Fruit fly (Drosophila melanogaster) whole organism, embryonic: Measurements from ENCODE around the gene Nup37.

Experiments
- ATbp ChIP-seq: fragments of 200-800 bp; sonication (Bioruptor generic); optimal IDR thresholded peaks from 2 replicates; lab custom pipeline; 2017; ENCODE audit warnings: missing biosample characterization, mild to moderate bottlenecking, missing genetic modification characterization, missing genetic modification reagents
- Atf3 ChIP-seq: fragments of 200-800 bp; sonication (Bioruptor generic); optimal IDR thresholded peaks from 3 replicates; lab custom pipeline; 2016; ENCODE audit warnings: missing biosample characterization, missing genetic modification characterization
- Bteb2 ChIP-seq: fragments of 200-800 bp; sonication (Bioruptor generic); optimal IDR thresholded peaks from 2 replicates; lab custom pipeline; 2016; ENCODE audit warnings: missing biosample characterization, missing genetic modification characterization
- CG10959 ChIP-seq: fragments of 200-800 bp; sonication (Bioruptor generic); IDR thresholded peaks from 2 replicates; pipeline ENCODE4 v1.3.6; 2022; ENCODE audit warnings: missing biosample characterization, missing genetic modification characterization
- CG12071 ChIP-seq: fragments of 200-800 bp; sonication (Bioruptor generic); optimal IDR thresholded peaks from 3 replicates; lab custom pipeline; 2018; ENCODE audit warnings: missing biosample characterization, mild to moderate bottlenecking, missing genetic modification characterization
- CG13123 ChIP-seq: fragments of 200-800 bp; sonication (Bioruptor generic); optimal IDR thresholded peaks from 2 replicates; lab custom pipeline; 2016; ENCODE audit warnings: missing biosample characterization, missing genetic modification characterization
- CG14710 ChIP-seq: fragments of 200-800 bp; sonication (Bioruptor generic); optimal IDR thresholded peaks from 3 replicates; lab custom pipeline; 2019; ENCODE audit warnings: missing biosample characterization, mild to moderate bottlenecking, missing genetic modification characterization, moderate library complexity
- CG15479 ChIP-seq: fragments of 200-800 bp; sonication (Bioruptor generic); optimal IDR thresholded peaks from 3 replicates; lab custom pipeline; 2019; ENCODE audit warnings: missing biosample characterization, mild to moderate bottlenecking, missing genetic modification characterization, moderate library complexity
- CG16863 ChIP-seq: fragments of 200-800 bp; sonication (Bioruptor generic); optimal IDR thresholded peaks from 3 replicates; lab custom pipeline; 2016; ENCODE audit warnings: missing biosample characterization, missing genetic modification characterization
- CG17385 ChIP-seq: fragments of 200-800 bp; sonication (Bioruptor generic); optimal IDR thresholded peaks from 3 replicates; lab custom pipeline; 2018; ENCODE audit warnings: missing biosample characterization, mild to moderate bottlenecking, missing genetic modification characterization
- CG17568 ChIP-seq: fragments of 200-800 bp; sonication (Bioruptor generic); optimal IDR thresholded peaks from 2 replicates; lab custom pipeline; 2018; ENCODE audit warnings: missing biosample characterization, mild to moderate bottlenecking, missing genetic modification characterization, moderate library complexity
- CG1792 ChIP-seq: fragments of 200-800 bp; sonication (Bioruptor generic); optimal IDR thresholded peaks from 2 replicates; lab custom pipeline; 2016; ENCODE audit warnings: missing biosample characterization, missing genetic modification characterization
- CG18262 ChIP-seq: fragments of 200-800 bp; optimal IDR thresholded peaks from 3 replicates; lab custom pipeline; 2019; ENCODE audit warnings: missing biosample characterization, mild to moderate bottlenecking, missing genetic modification characterization, moderate library complexity
- CG1832 ChIP-seq: fragments of 200-800 bp; sonication (Bioruptor generic); optimal IDR thresholded peaks from 2 replicates; lab custom pipeline; 2017; ENCODE audit warnings: missing biosample characterization, mild to moderate bottlenecking, missing genetic modification characterization, inconsistent platforms
- CG18764 ChIP-seq: fragments of 200-800 bp; sonication (Bioruptor generic); optimal IDR thresholded peaks from 3 replicates; lab custom pipeline; 2016; ENCODE audit warnings: missing biosample characterization, missing genetic modification characterization
- CG4282 ChIP-seq: fragments of 200-800 bp; sonication (Bioruptor generic); optimal IDR thresholded peaks from 2 replicates; lab custom pipeline; 2016; ENCODE audit warnings: missing biosample characterization, missing genetic modification characterization
- CG5180 ChIP-seq: fragments of 200-800 bp; sonication (Bioruptor generic); optimal IDR thresholded peaks from 3 replicates; lab custom pipeline; 2017; ENCODE audit warnings: missing biosample characterization, missing genetic modification characterization, mild to moderate bottlenecking, moderate library complexity, missing genetic modification reagents
- CG6272 ChIP-seq: fragments of 200-800 bp; sonication (Bioruptor generic); IDR thresholded peaks from 2 replicates; pipeline ENCODE4 v1.3.6; 2022; ENCODE audit warnings: missing biosample characterization, missing genetic modification characterization
- CG6765 ChIP-seq: fragments of 200-800 bp; sonication (Bioruptor generic); optimal IDR thresholded peaks from 3 replicates; lab custom pipeline; 2017; ENCODE audit warnings: missing biosample characterization, mild to moderate bottlenecking, missing genetic modification characterization
- CG7987 ChIP-seq: fragments of 200-800 bp; sonication (Bioruptor generic); optimal IDR thresholded peaks from 2 replicates; lab custom pipeline; 2018; ENCODE audit warnings: missing biosample characterization, mild to moderate bottlenecking, missing genetic modification characterization, moderate library complexity
- CG9215 ChIP-seq: fragments of 200-800 bp; sonication (Bioruptor generic); IDR thresholded peaks from 2 replicates; pipeline ENCODE4 v1.3.6; 2022; ENCODE audit warnings: missing biosample characterization, missing genetic modification characterization
- CG9609 ChIP-seq: fragments of 200-800 bp; sonication (Bioruptor generic); optimal IDR thresholded peaks from 3 replicates; lab custom pipeline; 2016; ENCODE audit warnings: missing biosample characterization, missing genetic modification characterization
- CG9727 ChIP-seq: fragments of 200-800 bp; sonication (Bioruptor generic); optimal IDR thresholded peaks from 3 replicates; lab custom pipeline; 2017; ENCODE audit warnings: missing biosample characterization, mild to moderate bottlenecking, missing genetic modification characterization
- ERR ChIP-seq: fragments of 200-800 bp; sonication (Bioruptor generic); optimal IDR thresholded peaks from 2 replicates; lab custom pipeline; 2016; ENCODE audit warnings: missing biosample characterization, missing genetic modification characterization
- Fer2 ChIP-seq: fragments of 200-800 bp; sonication (Bioruptor generic); optimal IDR thresholded peaks from 2 replicates; lab custom pipeline; 2018; ENCODE audit warnings: missing biosample characterization, mild to moderate bottlenecking, missing genetic modification characterization, moderate library complexity
- H15 ChIP-seq: fragments of 200-800 bp; sonication (Bioruptor generic); IDR thresholded peaks from 3 replicates; pipeline ENCODE4 v1.3.6; 2022; ENCODE audit warnings: missing biosample characterization, missing genetic modification characterization
- HmgZ ChIP-seq: fragments of 200-800 bp; sonication (Bioruptor generic); optimal IDR thresholded peaks from 2 replicates; lab custom pipeline; 2018; ENCODE audit warnings: missing biosample characterization, mild to moderate bottlenecking, missing genetic modification characterization
- Hmx ChIP-seq: fragments of 200-800 bp; sonication (Bioruptor generic); optimal IDR thresholded peaks from 2 replicates; lab custom pipeline; 2016; ENCODE audit warnings: missing biosample characterization, missing genetic modification characterization
- Hsf ChIP-seq: fragments of 200-800 bp; sonication (Bioruptor generic); optimal IDR thresholded peaks from 3 replicates; lab custom pipeline; 2016; ENCODE audit warnings: missing biosample characterization, missing genetic modification characterization
- Max ChIP-seq: fragments of 200-800 bp; sonication (Bioruptor generic); optimal IDR thresholded peaks from 2 replicates; lab custom pipeline; 2016; ENCODE audit warnings: missing biosample characterization, mild to moderate bottlenecking, missing genetic modification characterization
- Nf-YC ChIP-seq: fragments of 200-800 bp; optimal IDR thresholded peaks from 3 replicates; lab custom pipeline; 2019; ENCODE audit warnings: missing biosample characterization, mild to moderate bottlenecking, missing genetic modification characterization, moderate library complexity
- ab ChIP-seq: fragments of 200-800 bp; sonication (Bioruptor generic); optimal IDR thresholded peaks from 2 replicates; lab custom pipeline; 2016; ENCODE audit warnings: missing biosample characterization, missing genetic modification characterization
- abd-A ChIP-seq: fragments of 200-800 bp; sonication (Bioruptor generic); optimal IDR thresholded peaks from 3 replicates; lab custom pipeline; 2019; ENCODE audit warnings: missing biosample characterization, mild to moderate bottlenecking, missing genetic modification characterization, moderate library complexity
- cad ChIP-seq: fragments of >200 bp; optimal IDR thresholded peaks from 2 replicates; lab custom pipeline; 2017; ENCODE audit warnings: missing biosample characterization, missing genetic modification characterization
- cas ChIP-seq: fragments of 200-800 bp; sonication (Bioruptor generic); IDR thresholded peaks from 2 replicates; pipeline ENCODE4 v1.3.6; 2022; ENCODE audit warnings: missing biosample characterization, missing genetic modification characterization
- cato ChIP-seq: fragments of 200-800 bp; sonication (Bioruptor generic); optimal IDR thresholded peaks from 2 replicates; lab custom pipeline; 2016; ENCODE audit warnings: missing biosample characterization, missing genetic modification characterization, borderline replicate concordance
- esg ChIP-seq: fragments of 200-800 bp; sonication (Bioruptor generic); conservative IDR thresholded peaks from 2 replicates; pipeline ENCODE4 v1.3.6; 2022; ENCODE audit warnings: missing biosample characterization, missing genetic modification characterization
- eyg ChIP-seq: fragments of 200-800 bp; sonication (Bioruptor generic); optimal IDR thresholded peaks from 3 replicates; lab custom pipeline; 2016; ENCODE audit warnings: missing biosample characterization, missing genetic modification characterization
- gt ChIP-seq: fragments of 200-800 bp; sonication (Bioruptor generic); IDR thresholded peaks from 2 replicates; pipeline ENCODE4 v1.3.6; 2022; ENCODE audit warnings: missing biosample characterization, missing genetic modification characterization
- hbn ChIP-seq: fragments of 200-800 bp; sonication (Bioruptor generic); IDR thresholded peaks from 2 replicates; pipeline ENCODE4 v1.3.6; 2022; ENCODE audit warnings: missing biosample characterization, missing genetic modification characterization; ENCODE audit not compliant: partially characterized antibody
- hkb ChIP-seq, 2 experiments: fragments of 200-800 bp in 1 of 2; fragments of >200 bp in 1 of 2; sonication (Bioruptor generic) in 1 of 2; IDR thresholded peaks in 1 of 2; optimal IDR thresholded peaks in 1 of 2; 2 replicates each; pipeline versions ENCODE4 v1.3.6 to Lab custom; 2017 to 2022; ENCODE audit warnings: missing biosample characterization in 1 of 2, missing genetic modification characterization in 1 of 2
- kay ChIP-seq: fragments of 200-800 bp; sonication (Bioruptor generic); optimal IDR thresholded peaks from 2 replicates; lab custom pipeline; 2016; ENCODE audit warnings: missing biosample characterization, missing genetic modification characterization
- maf-S ChIP-seq: fragments of 200-800 bp; sonication (Bioruptor generic); optimal IDR thresholded peaks from 2 replicates; lab custom pipeline; 2016; ENCODE audit warnings: missing biosample characterization, missing genetic modification characterization
- mirr ChIP-seq: fragments of 200-800 bp; sonication (Bioruptor generic); optimal IDR thresholded peaks from 3 replicates; lab custom pipeline; 2018; ENCODE audit warnings: missing biosample characterization, mild to moderate bottlenecking, missing genetic modification characterization
- pnt ChIP-seq: fragments of 200-800 bp; sonication (Bioruptor generic); optimal IDR thresholded peaks from 3 replicates; lab custom pipeline; 2016; ENCODE audit warnings: missing biosample characterization, missing genetic modification characterization
- pum ChIP-seq: fragments of 200-800 bp; sonication (Bioruptor generic); optimal IDR thresholded peaks from 2 replicates; lab custom pipeline; 2016; ENCODE audit warnings: missing biosample characterization, missing genetic modification characterization
- sim ChIP-seq: fragments of 200-800 bp; sonication (Bioruptor generic); IDR thresholded peaks from 2 replicates; pipeline ENCODE4 v1.3.6; 2022; ENCODE audit warnings: missing biosample characterization, missing genetic modification characterization
- sr ChIP-seq: fragments of 200-800 bp; sonication (Bioruptor generic); IDR thresholded peaks from 3 replicates; pipeline ENCODE4 v1.3.6; 2022; ENCODE audit warnings: missing biosample characterization, missing genetic modification characterization
- sug ChIP-seq: fragments of 200-800 bp; optimal IDR thresholded peaks from 2 replicates; lab custom pipeline; 2019; ENCODE audit warnings: missing biosample characterization, mild to moderate bottlenecking, missing genetic modification characterization, moderate library complexity
- tll ChIP-seq, 2 experiments: fragments of 200-800 bp in 1 of 2; fragments of >200 bp in 1 of 2; sonication (Bioruptor generic) in 1 of 2; optimal IDR thresholded peaks; 2 replicates each; lab custom pipeline; 2017 to 2019; ENCODE audit warnings: missing biosample characterization in 2 of 2, missing genetic modification characterization in 2 of 2, mild to moderate bottlenecking in 1 of 2, moderate library complexity in 1 of 2
- tx ChIP-seq: fragments of 200-800 bp; sonication (Bioruptor generic); optimal IDR thresholded peaks from 2 replicates; lab custom pipeline; 2016; ENCODE audit warnings: missing biosample characterization, missing genetic modification characterization
- wek ChIP-seq: fragments of 200-800 bp; sonication (Bioruptor generic); optimal IDR thresholded peaks from 3 replicates; lab custom pipeline; 2018; ENCODE audit warnings: missing biosample characterization, mild to moderate bottlenecking, missing genetic modification characterization, moderate library complexity

The Nup37 gene

DNA sequence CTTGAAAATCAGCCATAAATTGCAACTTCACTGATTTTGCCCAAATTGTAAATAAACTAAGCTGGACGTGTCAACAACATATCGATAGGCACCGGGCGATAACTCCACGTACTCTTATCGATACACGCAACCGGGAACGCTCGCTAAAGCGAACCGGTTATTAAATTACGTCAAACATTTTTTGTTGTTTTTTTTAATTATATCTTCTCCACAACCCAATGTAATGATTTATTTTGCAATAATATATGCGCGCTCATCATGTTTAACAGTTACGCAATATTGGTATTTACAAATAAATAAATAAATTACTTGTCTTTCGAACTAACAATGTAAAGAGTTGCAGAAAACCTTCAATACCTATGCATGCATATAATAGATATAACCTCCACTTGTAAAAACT, 32.3 kb upstream of the Nup37 start, which contains the start of gene Saysd1 (continued):
- no peak for TF ChIP-seq cato (GFP tag; lab: Kevin White, UChicago)
- no peak for TF ChIP-seq CG18262 (tag; lab: Kevin White, UChicago)
- TF ChIP-seq mirr, result no peak
- peak; percentile 62 for TF ChIP-seq wek (GFP tag; lab: Kevin White, UChicago)
- TF ChIP-seq CG9727 (GFP tag; lab: Kevin White, UChicago), result peak; percentile 37
- no peak for TF ChIP-seq abd-A (tag; lab: Kevin White, UChicago)
- TF ChIP-seq maf-S (GFP tag; lab: Kevin White, UChicago), result no peak
- no peak for TF ChIP-seq Hsf
- TF ChIP-seq cas (GFP tag; lab: Robert Waterston, UW), result no peak
- TF ChIP-seq CG16863, result no peak
- no peak for TF ChIP-seq sim (GFP tag; lab: Robert Waterston, UW)
- TF ChIP-seq gt, result no peak
- TF ChIP-seq CG18764 (GFP tag; lab: Kevin White, UChicago), result no peak
- no peak for TF ChIP-seq pum (GFP tag; lab: Kevin White, UChicago)
- no peak for TF ChIP-seq CG6765 (GFP tag; lab: Kevin White, UChicago)
- no peak for TF ChIP-seq CG4282 (GFP tag; lab: Kevin White, UChicago)
- TF ChIP-seq CG1832 (GFP tag; lab: Kevin White, UChicago), result no peak
- no peak for TF ChIP-seq H15 (GFP tag; lab: Robert Waterston, UW)
- no peak for TF ChIP-seq CG9609 (GFP tag; lab: Kevin White, UChicago)
- no peak for TF ChIP-seq CG13123 (GFP tag; lab: Kevin White, UChicago)
- no peak for TF ChIP-seq CG12071
- TF ChIP-seq esg (GFP tag; lab: Robert Waterston, UW), result no peak
- TF ChIP-seq CG14710 (tag; lab: Kevin White, UChicago), result peak; percentile 25
- TF ChIP-seq sug (tag; lab: Kevin White, UChicago), result no peak
- TF ChIP-seq CG1792 (GFP tag; lab: Kevin White, UChicago), result peak; percentile 1
- TF ChIP-seq hkb (optimal IDR thresholded peaks at IDR 0.05; lab: Kevin White, UChicago), result no peak
- no peak; the same call in 1 of the 2 replicates for TF ChIP-seq hkb (GFP tag; IDR thresholded peaks at IDR 0.05; lab: Robert Waterston, UW)
- TF ChIP-seq ATbp (GFP tag; lab: Kevin White, UChicago), result no peak
- no peak for TF ChIP-seq CG6272 (GFP tag; lab: Robert Waterston, UW)
- TF ChIP-seq ab, result no peak
- TF ChIP-seq pnt (GFP tag; lab: Kevin White, UChicago), result no peak
- no peak for TF ChIP-seq eyg (GFP tag; lab: Kevin White, UChicago)
- no peak for TF ChIP-seq cad
- no peak for TF ChIP-seq sr
- TF ChIP-seq Hmx, result peak; percentile 10
- TF ChIP-seq CG7987 (GFP tag; lab: Kevin White, UChicago), result peak; percentile 11
- no peak for TF ChIP-seq CG17385 (GFP tag; lab: Kevin White, UChicago)
- TF ChIP-seq Bteb2 (GFP tag; lab: Kevin White, UChicago), result no peak
- peak; percentile 14 for TF ChIP-seq kay
- TF ChIP-seq Fer2, result no peak
- no peak for TF ChIP-seq CG5180 (GFP tag; lab: Kevin White, UChicago)
- TF ChIP-seq Atf3 (GFP tag; lab: Kevin White, UChicago), result no peak
- TF ChIP-seq Nf-YC (tag; lab: Kevin White, UChicago), result peak; percentile 5
- no peak for TF ChIP-seq ERR (GFP tag; lab: Kevin White, UChicago)
- no peak for TF ChIP-seq CG10959 (GFP tag; lab: Robert Waterston, UW)
- no peak for TF ChIP-seq tll (GFP tag; optimal IDR thresholded peaks at IDR 0.05; lab: Kevin White, UChicago)
- TF ChIP-seq CG17568 (GFP tag; lab: Kevin White, UChicago), result no peak
- TF ChIP-seq Max (GFP tag; lab: Kevin White, UChicago), result no peak
- TF ChIP-seq tx, result no peak
- TF ChIP-seq CG9215 (GFP tag; lab: Robert Waterston, UW), result no peak
- no peak for TF ChIP-seq CG15479 (GFP tag; lab: Kevin White, UChicago)
- peak; percentile 31 for TF ChIP-seq HmgZ (tag; lab: Kevin White, UChicago)
- peak; percentile 78 for TF ChIP-seq hbn (GFP tag; lab: Robert Waterston, UW)
